Worm (Caenorhabditis elegans): Measurements from ENCODE around the gene srx-137.

- TF ChIP-seq med-1 (GFP tag; optimal IDR thresholded peaks at IDR 0.05; ENCODE audit: insufficient read depth) (no peak), ref-1 (GFP tag; conservative IDR thresholded peaks at IDR 0.05) (no peak)
Measured at ce11 chrV:13812931-13813330, 49.7 kb upstream of the srx-137 start, which contains the start of gene ceh-24.
